Worm (Caenorhabditis elegans) whole organism, L3 larva: Measurements from ENCODE around the gene VY10G11R.1.

Experiments
- aly-2 ChIP-seq: fragments of 150-350 bp; optimal IDR thresholded peaks from 2 replicates; lab custom pipeline; 2014; ENCODE audit warnings: missing biosample characterization, missing genetic modification characterization
- ceh-82 ChIP-seq: fragments of 150-350 bp; optimal IDR thresholded peaks from 2 replicates; lab custom pipeline; 2014; ENCODE audit warnings: missing biosample characterization, missing genetic modification characterization
- egl-27 ChIP-seq: sonication (generic microtip); optimal IDR thresholded peaks from 4 replicates; lab custom pipeline; 2017; ENCODE audit warnings: missing biosample characterization, missing genetic modification reagents, missing genetic modification characterization
- elt-2 ChIP-seq: sonication (generic microtip); optimal IDR thresholded peaks from 2 replicates; lab custom pipeline; 2016; ENCODE audit warnings: missing genetic modification reagents, mild to moderate bottlenecking, missing genetic modification characterization, missing compliant biosample characterization
- lin-15B ChIP-seq: fragments of 150-350 bp; optimal IDR thresholded peaks from 2 replicates; lab custom pipeline; 2014; ENCODE audit warnings: missing biosample characterization, missing genetic modification characterization
- mml-1 ChIP-seq: fragments of 150-350 bp; sonication (generic microtip); optimal IDR thresholded peaks from 3 replicates; lab custom pipeline; 2014; ENCODE audit warnings: missing biosample characterization, missing genetic modification characterization
- nfya-1 ChIP-seq: sonication (generic microtip); optimal IDR thresholded peaks from 2 replicates; lab custom pipeline; 2017; ENCODE audit warnings: missing genetic modification characterization, mild to moderate bottlenecking, missing compliant biosample characterization, antibody characterized with exemption, moderate library complexity; ENCODE audit not compliant: insufficient read depth
- nhr-11 ChIP-seq: fragments of 150-350 bp; optimal IDR thresholded peaks from 2 replicates; lab custom pipeline; 2014; ENCODE audit warnings: missing biosample characterization, missing genetic modification characterization
- nhr-237 ChIP-seq: fragments of 150-350 bp; optimal IDR thresholded peaks from 2 replicates; lab custom pipeline; 2014; ENCODE audit warnings: missing biosample characterization, missing genetic modification characterization
- nhr-28 ChIP-seq: fragments of 150-350 bp; optimal IDR thresholded peaks from 2 replicates; lab custom pipeline; 2014; ENCODE audit warnings: missing biosample characterization, missing genetic modification characterization
- nhr-76 ChIP-seq: fragments of 150-350 bp; sonication (generic microtip); optimal IDR thresholded peaks from 5 replicates; lab custom pipeline; 2014; ENCODE audit warnings: missing biosample characterization, missing genetic modification characterization
- tbx-2 ChIP-seq: sonication (generic microtip); optimal IDR thresholded peaks from 2 replicates; lab custom pipeline; 2016; ENCODE audit warnings: mild to moderate bottlenecking, missing genetic modification characterization, missing compliant biosample characterization
- unc-39 ChIP-seq: sonication (generic microtip); optimal IDR thresholded peaks from 4 replicates; lab custom pipeline; 2017; ENCODE audit warnings: missing biosample characterization, missing genetic modification characterization
- zag-1 ChIP-seq: fragments of 150-350 bp; optimal IDR thresholded peaks from 2 replicates; lab custom pipeline; 2014; ENCODE audit warnings: missing biosample characterization, missing genetic modification characterization

ce11 chrIV:16502387-16502786 is 31.6 kb upstream of the VY10G11R.1 start:
- no peak for TF ChIP-seq zag-1 (tag; lab: Kevin White, UChicago)
- TF ChIP-seq tbx-2 (tag; lab: Kevin White, UChicago), result no peak
- TF ChIP-seq nfya-1 (tag; lab: Kevin White, UChicago), result no peak
- no peak for TF ChIP-seq elt-2
- TF ChIP-seq egl-27 (tag; lab: Kevin White, UChicago), result no peak
- TF ChIP-seq nhr-11 (tag; lab: Kevin White, UChicago), result no peak
- TF ChIP-seq ceh-82 (tag; lab: Kevin White, UChicago), result no peak
- no peak for TF ChIP-seq lin-15B (tag; lab: Kevin White, UChicago)
- no peak for TF ChIP-seq nhr-237
- no peak for TF ChIP-seq nhr-76 (tag; lab: Kevin White, UChicago)
- TF ChIP-seq mml-1 (tag; lab: Kevin White, UChicago), result no peak
- TF ChIP-seq nhr-28 (tag; lab: Kevin White, UChicago), result no peak
- no peak for TF ChIP-seq aly-2 (tag; lab: Kevin White, UChicago)
- no peak for TF ChIP-seq unc-39
